Fruit fly (Drosophila melanogaster): Measurements from ENCODE around the gene EMC4.

The EMC4 gene

DNA sequence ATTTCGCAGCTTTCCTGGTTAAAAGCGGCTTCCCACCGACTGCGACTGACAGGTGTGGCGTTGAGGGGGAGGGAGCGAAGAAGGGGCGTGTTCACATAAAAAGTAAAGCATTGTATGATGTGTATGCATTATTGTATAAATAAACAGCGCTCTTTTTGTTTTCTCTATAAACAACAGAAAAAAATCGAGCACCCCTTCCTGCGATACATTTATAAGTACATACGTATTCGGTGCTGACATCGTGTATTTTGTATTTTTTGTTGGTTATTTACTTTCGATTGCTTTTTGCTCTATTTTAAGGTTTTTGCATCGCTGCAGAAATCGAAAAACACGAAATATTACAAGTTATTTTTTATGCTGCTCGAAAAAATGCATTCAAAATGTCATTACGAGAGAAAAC lies 41.8 kb downstream of the EMC4 start:
- TF ChIP-seq ci (GFP tag; IDR thresholded peaks at IDR 0.05) (no peak), inv (GFP tag; IDR thresholded peaks at IDR 0.05; ENCODE audit: partially characterized antibody) (no peak), sc (optimal IDR thresholded peaks at IDR 0.05) (no peak), sc (GFP tag; optimal IDR thresholded peaks at IDR 0.05) (no peak), chif (GFP tag; optimal IDR thresholded peaks at IDR 0.05) (no peak), nom (GFP tag; optimal IDR thresholded peaks at IDR 0.05) (peak; percentile 8), CG2678 (tag; optimal IDR thresholded peaks at IDR 0.05) (no peak), Trl (optimal IDR thresholded peaks at IDR 0.05) (peak in 1 of 2 experiments; percentile 3), Trl (GFP tag; optimal IDR thresholded peaks at IDR 0.05) (no peak), CG9609 (GFP tag; optimal IDR thresholded peaks at IDR 0.05) (no peak), CG4707 (GFP tag; optimal IDR thresholded peaks at IDR 0.05) (no peak)

DNA sequence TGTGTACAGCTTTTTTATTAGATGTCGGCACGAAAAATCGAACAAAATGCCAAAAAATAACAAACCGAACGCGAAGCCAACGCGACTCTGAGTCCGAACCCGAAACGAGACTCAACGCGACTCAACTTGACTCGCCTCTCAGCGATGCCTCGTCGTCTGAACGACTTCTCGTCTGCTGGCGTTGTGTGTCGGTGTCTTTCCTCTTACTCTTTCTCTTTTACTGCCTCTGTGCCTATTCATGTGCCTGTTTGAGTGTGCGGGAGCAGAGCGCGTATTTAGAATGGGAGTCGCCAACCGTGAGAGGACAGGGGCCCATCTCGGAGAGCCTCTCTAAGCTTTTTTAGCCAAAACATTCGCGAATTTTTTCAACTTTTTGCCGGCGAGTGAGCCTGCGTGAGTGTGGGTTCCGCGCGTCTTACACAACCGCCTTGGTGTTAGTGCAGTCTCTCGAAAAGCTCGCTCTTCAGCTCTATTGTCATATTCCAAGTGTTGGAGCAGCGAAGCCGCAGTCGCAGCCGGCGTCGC lies 43.3 kb downstream of the EMC4 start:
- TF ChIP-seq CG5245 (GFP tag; optimal IDR thresholded peaks at IDR 0.05) (no peak), vvl (GFP tag; IDR thresholded peaks at IDR 0.05) (peak; percentile 11; the same call in 1 of the 2 replicates), CG5953 (GFP tag; IDR thresholded peaks at IDR 0.05) (no peak), CG13775 (GFP tag; optimal IDR thresholded peaks at IDR 0.05) (no peak), row (GFP tag; IDR thresholded peaks at IDR 0.05) (peak; percentile 29; the same call in 1 of the 3 replicates), CG12769 (tag; optimal IDR thresholded peaks at IDR 0.05) (peak; percentile 42), caup (GFP tag; optimal IDR thresholded peaks at IDR 0.05; ENCODE audit: severe bottlenecking) (peak; percentile 12), NC2α (GFP tag; optimal IDR thresholded peaks at IDR 0.05) (no peak), Pdp1 (GFP tag; optimal IDR thresholded peaks at IDR 0.05) (peak in 1 of 2 experiments; percentile 58), her (GFP tag; optimal IDR thresholded peaks at IDR 0.05) (peak; percentile 20), fru (optimal IDR thresholded peaks at IDR 0.05) (no peak), Rx (GFP tag; IDR thresholded peaks at IDR 0.05) (no peak), lbe (GFP tag; optimal IDR thresholded peaks at IDR 0.05) (peak; percentile 91), CG17568 (GFP tag; optimal IDR thresholded peaks at IDR 0.05) (peak; percentile 11), pb (GFP tag; optimal IDR thresholded peaks at IDR 0.05) (no peak), ewg (GFP tag; optimal IDR thresholded peaks at IDR 0.05) (peak; percentile 25), gfzf (GFP tag; optimal IDR thresholded peaks at IDR 0.05) (no peak), CG6765 (GFP tag; optimal IDR thresholded peaks at IDR 0.05) (no peak), CG17912 (GFP tag; optimal IDR thresholded peaks at IDR 0.05) (no peak), Max (GFP tag; optimal IDR thresholded peaks at IDR 0.05) (no peak), Xbp1 (GFP tag; optimal IDR thresholded peaks at IDR 0.05) (no peak), crol (GFP tag; IDR thresholded peaks at IDR 0.05) (peak; percentile 75), CG3281 (GFP tag; optimal IDR thresholded peaks at IDR 0.05) (no peak), CrebB (tag; optimal IDR thresholded peaks at IDR 0.05) (peak; percentile 19), nau (GFP tag; optimal IDR thresholded peaks at IDR 0.05) (peak; percentile 32), CG10543 (GFP tag; optimal IDR thresholded peaks at IDR 0.05) (peak; percentile 69), Optix (GFP tag; IDR thresholded peaks at IDR 0.05) (no peak), cwo (GFP tag; optimal IDR thresholded peaks at IDR 0.05) (peak; percentile 17), Drgx (GFP tag; IDR thresholded peaks at IDR 0.05) (peak; percentile 71; the same call in 1 of the 2 replicates), Deaf1 (tag; optimal IDR thresholded peaks at IDR 0.05) (peak; percentile 95), zen2 (GFP tag; IDR thresholded peaks at IDR 0.05; ENCODE audit: partially characterized antibody) (peak; percentile 61; the same call in 1 of the 3 replicates), mam (GFP tag; optimal IDR thresholded peaks at IDR 0.05) (no peak), Dbx (GFP tag; IDR thresholded peaks at IDR 0.05) (peak; percentile 67; the same call in 2 of the 3 replicates), CG12659 (GFP tag; optimal IDR thresholded peaks at IDR 0.05) (no peak), scrt (GFP tag; optimal IDR thresholded peaks at IDR 0.05) (no peak), CG7357 (GFP tag; IDR thresholded peaks at IDR 0.05) (no peak), CG3163 (GFP tag; optimal IDR thresholded peaks at IDR 0.05) (peak; percentile 83), Mrtf (GFP tag; IDR thresholded peaks at IDR 0.05) (no peak), CG1529 (GFP tag; optimal IDR thresholded peaks at IDR 0.05) (no peak)
